5 fruit fly cellular contexts compared by ENCODE assay signal in genomic region chr3L:17004765-17005414, dm6.
A peak's percentile ranks its signal among the peaks of the same experiment; 100 is the strongest.
TF ChIP-seq lines count a peak whose summit lies in the region.

No protein-coding gene starts in this region.

- TF ChIP-seq CTCF in whole organism, embryonic (GFP tag; optimal IDR thresholded peaks at IDR 0.05; lab: Kevin White, UChicago) = no peak

TF ChIP-seq in whole organism, adult, 20 proteins besides CTCF, POLR2A, EP300 and RAD21:
- no peak for TF ChIP-seq CG1620 (GFP tag; optimal IDR thresholded peaks at IDR 0.05; lab: Kevin White, UChicago)
- peak; percentile 67 for TF ChIP-seq kay (GFP tag; lab: Kevin White, UChicago; ENCODE audit: borderline replicate concordance)
- peak; percentile 87 for TF ChIP-seq cic (GFP tag; optimal IDR thresholded peaks at IDR 0.05; lab: Kevin White, UChicago)
- TF ChIP-seq CG33017 (tag; optimal IDR thresholded peaks at IDR 0.05; lab: Kevin White, UChicago) = no peak
- peak; percentile 20 for TF ChIP-seq tj (GFP tag; optimal IDR thresholded peaks at IDR 0.05; lab: Kevin White, UChicago)
- TF ChIP-seq CG12768 (GFP tag; optimal IDR thresholded peaks at IDR 0.05; lab: Kevin White, UChicago) = no peak

TF ChIP-seq in whole organism, embryonic, 481 proteins besides CTCF, POLR2A, EP300 and RAD21 (continues in another document):
- TF ChIP-seq CG12299 (tag; optimal IDR thresholded peaks at IDR 0.05; lab: Kevin White, UChicago) (no peak), lola (GFP tag; optimal IDR thresholded peaks at IDR 0.05; lab: Kevin White, UChicago) (no peak), CG15696 (tag; optimal IDR thresholded peaks at IDR 0.05; lab: Kevin White, UChicago) (peak; percentile 25), scrt (GFP tag; optimal IDR thresholded peaks at IDR 0.05; lab: Kevin White, UChicago) (no peak), chm (GFP tag; IDR thresholded peaks at IDR 0.05; lab: Robert Waterston, UW) (no peak), CG3838 (GFP tag; optimal IDR thresholded peaks at IDR 0.05; lab: Kevin White, UChicago) (no peak), chinmo (GFP tag; IDR thresholded peaks at IDR 0.05; lab: Robert Waterston, UW; ENCODE audit: partially characterized antibody) (0 out of 4 replicates have a peak, but pooled peaks have one; percentile 16), CG10431 (GFP tag; optimal IDR thresholded peaks at IDR 0.05; lab: Kevin White, UChicago) (no peak), dmrt99B (tag; optimal IDR thresholded peaks at IDR 0.05; lab: Kevin White, UChicago) (no peak), CG16779 (GFP tag; IDR thresholded peaks at IDR 0.05; lab: Robert Waterston, UW) (no peak), CG12155 (GFP tag; optimal IDR thresholded peaks at IDR 0.05; lab: Kevin White, UChicago) (no peak), CG9609 (GFP tag; optimal IDR thresholded peaks at IDR 0.05; lab: Kevin White, UChicago) (no peak), zf30C (GFP tag; optimal IDR thresholded peaks at IDR 0.05; lab: Kevin White, UChicago) (no peak), danr (GFP tag; IDR thresholded peaks at IDR 0.05; lab: Robert Waterston, UW) (no peak), zen2 (GFP tag; IDR thresholded peaks at IDR 0.05; lab: Robert Waterston, UW; ENCODE audit: partially characterized antibody) (no peak), zfh1 (GFP tag; IDR thresholded peaks at IDR 0.05; lab: Robert Waterston, UW) (no peak), CG14441 (GFP tag; IDR thresholded peaks at IDR 0.05; lab: Robert Waterston, UW) (no peak), CG7357 (GFP tag; IDR thresholded peaks at IDR 0.05; lab: Robert Waterston, UW) (0 out of 3 replicates have a peak, but pooled peaks have one; percentile 6), CG14965 (GFP tag; optimal IDR thresholded peaks at IDR 0.05; lab: Kevin White, UChicago; ENCODE audit: borderline replicate concordance) (no peak), CG42726 (GFP tag; IDR thresholded peaks at IDR 0.05; lab: Robert Waterston, UW; ENCODE audit: partially characterized antibody) (no peak), CG6813 (GFP tag; optimal IDR thresholded peaks at IDR 0.05; lab: Kevin White, UChicago) (no peak)

TF ChIP-seq in whole organism, prepupa, 60 proteins besides CTCF, POLR2A, EP300 and RAD21:
- TF ChIP-seq Hr4 (GFP tag; optimal IDR thresholded peaks at IDR 0.05; lab: Kevin White, UChicago) (no peak), fkh (GFP tag; optimal IDR thresholded peaks at IDR 0.05; lab: Kevin White, UChicago) (peak; percentile 89), vri (GFP tag; optimal IDR thresholded peaks at IDR 0.05; lab: Kevin White, UChicago) (peak; percentile 19), CG3032 (tag; optimal IDR thresholded peaks at IDR 0.05; lab: Kevin White, UChicago) (peak; percentile 11), esn (GFP tag; optimal IDR thresholded peaks at IDR 0.05; lab: Kevin White, UChicago) (no peak), Gug (GFP tag; IDR thresholded peaks at IDR 0.05; lab: Robert Waterston, UW) (peak; percentile 39; the same call in 1 of the 2 replicates)

TF ChIP-seq in whole organism, pupa, 21 proteins besides CTCF, POLR2A, EP300 and RAD21:
- TF ChIP-seq CG8301 (tag; optimal IDR thresholded peaks at IDR 0.05; lab: Kevin White, UChicago) = no peak
- peak; percentile 37 for TF ChIP-seq EcR (GFP tag; optimal IDR thresholded peaks at IDR 0.05; lab: Kevin White, UChicago)
- TF ChIP-seq CG9948 (tag; optimal IDR thresholded peaks at IDR 0.05; lab: Kevin White, UChicago) = no peak
- TF ChIP-seq Snoo (tag; optimal IDR thresholded peaks at IDR 0.05; lab: Kevin White, UChicago) = no peak
- no peak for TF ChIP-seq rn (GFP tag; IDR thresholded peaks at IDR 0.05; lab: Robert Waterston, UW)
- TF ChIP-seq fd96Ca (GFP tag; IDR thresholded peaks at IDR 0.05; lab: Robert Waterston, UW) = 0 out of 3 replicates have a peak, but pooled peaks have one; percentile 64
- no peak for TF ChIP-seq CG14655 (GFP tag; optimal IDR thresholded peaks at IDR 0.05; lab: Kevin White, UChicago)
- no peak for TF ChIP-seq D1 (tag; optimal IDR thresholded peaks at IDR 0.05; lab: Kevin White, UChicago)
- no peak for TF ChIP-seq Pif1B (GFP tag; optimal IDR thresholded peaks at IDR 0.05; lab: Kevin White, UChicago)
- no peak for TF ChIP-seq CG8159 (tag; optimal IDR thresholded peaks at IDR 0.05; lab: Kevin White, UChicago)
- TF ChIP-seq Pif1A (GFP tag; optimal IDR thresholded peaks at IDR 0.05; lab: Kevin White, UChicago) = peak; percentile 46
- TF ChIP-seq CG4496 (GFP tag; IDR thresholded peaks at IDR 0.05; lab: Robert Waterston, UW) = peak; percentile 24; the same call in 1 of the 3 replicates
- TF ChIP-seq Ets98B (GFP tag; IDR thresholded peaks at IDR 0.05; lab: Robert Waterston, UW) = no peak
- TF ChIP-seq gl (tag; optimal IDR thresholded peaks at IDR 0.05; lab: Kevin White, UChicago) = no peak
- peak; percentile 17 for TF ChIP-seq CG17806 (tag; optimal IDR thresholded peaks at IDR 0.05; lab: Kevin White, UChicago)
- 0 out of 2 replicates have a peak, but pooled peaks have one; percentile 20 for TF ChIP-seq CG10348 (GFP tag; IDR thresholded peaks at IDR 0.05; lab: Robert Waterston, UW)
- TF ChIP-seq CG12605 (GFP tag; IDR thresholded peaks at IDR 0.05; lab: Robert Waterston, UW) = no peak
- no peak; the same call in 1 of the 2 replicates for TF ChIP-seq CG32121 (GFP tag; IDR thresholded peaks at IDR 0.05; lab: Robert Waterston, UW)
- peak; percentile 30 for TF ChIP-seq CG15710 (tag; optimal IDR thresholded peaks at IDR 0.05; lab: Kevin White, UChicago)
- TF ChIP-seq CG13204 (GFP tag; optimal IDR thresholded peaks at IDR 0.05; lab: Kevin White, UChicago) = no peak
- no peak for TF ChIP-seq CG34367 (tag; optimal IDR thresholded peaks at IDR 0.05; lab: Kevin White, UChicago)
TF ChIP-seq in whole organism, pupa: peak in this region for 7.

TF ChIP-seq in whole organism, wandering third instar larva, 38 proteins besides CTCF, POLR2A, EP300 and RAD21:
- TF ChIP-seq CG9705 (GFP tag; optimal IDR thresholded peaks at IDR 0.05; lab: Kevin White, UChicago) (no peak), h (GFP tag; optimal IDR thresholded peaks at IDR 0.05; lab: Kevin White, UChicago) (no peak), ey (GFP tag; optimal IDR thresholded peaks at IDR 0.05; lab: Kevin White, UChicago) (no peak), Abd-B (GFP tag; optimal IDR thresholded peaks at IDR 0.05; lab: Kevin White, UChicago) (no peak), psq (GFP tag; optimal IDR thresholded peaks at IDR 0.05; lab: Kevin White, UChicago) (no peak), OdsH (GFP tag; optimal IDR thresholded peaks at IDR 0.05; lab: Kevin White, UChicago) (peak; percentile 37), HLH106 (tag; optimal IDR thresholded peaks at IDR 0.05; lab: Kevin White, UChicago) (peak; percentile 3), br (GFP tag; optimal IDR thresholded peaks at IDR 0.05; lab: Kevin White, UChicago) (no peak)
TF ChIP-seq in whole organism, wandering third instar larva: peak in this region for 2.
